Worm (Caenorhabditis elegans): ENCODE data around the gene mlc-3.
A peak's percentile ranks its signal among the peaks of the same experiment; 100 is the strongest.

The mlc-3 gene

ce11 chrIII:5543050-5543449 lies 21.8 kb upstream of the mlc-3 start, which contains the start of gene D1044.6:
D1044.6 (minus strand) TSS chrIII:5543177.
- TF ChIP-seq mdl-1 (tag; optimal IDR thresholded peaks at IDR 0.05) (no peak), nhr-85 (tag) (no peak), skn-1 (tag; optimal IDR thresholded peaks at IDR 0.05) (no peak), pax-3 (tag; optimal IDR thresholded peaks at IDR 0.05) (no peak), aly-2 (tag; optimal IDR thresholded peaks at IDR 0.05) (no peak), lin-35 (GFP tag; optimal IDR thresholded peaks at IDR 0.05) (no peak), nhr-11 (tag; optimal IDR thresholded peaks at IDR 0.05) (no peak), dsc-1 (tag; optimal IDR thresholded peaks at IDR 0.05) (no peak), mab-9 (GFP tag; IDR thresholded peaks at IDR 0.05) (no peak), xbp-1 (tag; optimal IDR thresholded peaks at IDR 0.05) (no peak), ceh-8 (GFP tag; optimal IDR thresholded peaks at IDR 0.05) (no peak), swsn-7 (tag; optimal IDR thresholded peaks at IDR 0.05) (no peak), alr-1 (tag; optimal IDR thresholded peaks at IDR 0.05; ENCODE audit: borderline replicate concordance) (no peak), tlp-1 (tag; optimal IDR thresholded peaks at IDR 0.05) (no peak), ceh-90 (tag; optimal IDR thresholded peaks at IDR 0.05) (no peak), zag-1 (tag; optimal IDR thresholded peaks at IDR 0.05) (no peak)

ce11 chrIII:5543727-5544345 lies 21.0 kb upstream of the mlc-3 start, which contains the start of gene D1044.1:
D1044.1 (plus strand) TSS chrIII:5544295.
- no peak for TF ChIP-seq tbx-2 (tag; optimal IDR thresholded peaks at IDR 0.05)
- no peak for TF ChIP-seq lin-15B (tag; optimal IDR thresholded peaks at IDR 0.05)
- no peak for TF ChIP-seq efl-1 (optimal IDR thresholded peaks at IDR 0.05)
- peak in 1 of 2 experiments; percentile 24 for TF ChIP-seq efl-1 (GFP tag; optimal IDR thresholded peaks at IDR 0.05 in 1 of 2)

ce11 chrIII:5546309-5546708 lies 18.5 kb upstream of the mlc-3 start:
- TF ChIP-seq nhr-12 (tag; optimal IDR thresholded peaks at IDR 0.05) (no peak), fkh-10 (GFP tag; optimal IDR thresholded peaks at IDR 0.05) (no peak), lsy-2 (tag; optimal IDR thresholded peaks at IDR 0.05) (peak in 1 of 2 experiments; percentile 13), snu-23 (GFP tag; optimal IDR thresholded peaks at IDR 0.05) (peak; percentile 25), rnt-1 (tag; optimal IDR thresholded peaks at IDR 0.05) (no peak), isw-1 (GFP tag; IDR thresholded peaks at IDR 0.05) (no peak), ceh-63 (GFP tag; optimal IDR thresholded peaks at IDR 0.05) (no peak), unc-30 (tag; optimal IDR thresholded peaks at IDR 0.05) (no peak), grh-1 (GFP tag; IDR thresholded peaks at IDR 0.05) (no peak), dpl-1 (GFP tag; optimal IDR thresholded peaks at IDR 0.05) (peak in 1 of 3 experiments; percentile 9), fos-1 (tag; optimal IDR thresholded peaks at IDR 0.05) (peak; percentile 30), mef-2 (tag; optimal IDR thresholded peaks at IDR 0.05) (no peak), lin-14 (GFP tag; optimal IDR thresholded peaks at IDR 0.05) (peak; percentile 22), dsc-1 (tag; optimal IDR thresholded peaks at IDR 0.05) (no peak), lir-3 (tag; optimal IDR thresholded peaks at IDR 0.05; ENCODE audit: poor library complexity) (no peak), nhr-20 (tag; optimal IDR thresholded peaks at IDR 0.05) (peak; percentile 42), efl-1 (optimal IDR thresholded peaks at IDR 0.05) (no peak), efl-1 (GFP tag; optimal IDR thresholded peaks at IDR 0.05 in 1 of 2) (peak in 1 of 2 experiments; percentile 1), xbp-1 (tag; optimal IDR thresholded peaks at IDR 0.05) (no peak), jun-1 (tag; optimal IDR thresholded peaks at IDR 0.05) (no peak), mab-9 (GFP tag; IDR thresholded peaks at IDR 0.05) (no peak), snpc-4 (tag; optimal IDR thresholded peaks at IDR 0.05) (no peak), ces-1 (GFP tag; optimal IDR thresholded peaks at IDR 0.05) (no peak), hlh-4 (tag; optimal IDR thresholded peaks at IDR 0.05) (no peak), nhr-237 (tag; optimal IDR thresholded peaks at IDR 0.05) (no peak), swsn-7 (tag; optimal IDR thresholded peaks at IDR 0.05) (no peak), fkh-8 (tag; optimal IDR thresholded peaks at IDR 0.05) (no peak), pax-3 (tag; optimal IDR thresholded peaks at IDR 0.05) (no peak), hpl-2 (GFP tag; optimal IDR thresholded peaks at IDR 0.05) (no peak), skn-1 (tag; optimal IDR thresholded peaks at IDR 0.05) (peak; percentile 29), irx-1 (tag; optimal IDR thresholded peaks at IDR 0.05) (no peak), elt-3 (tag; optimal IDR thresholded peaks at IDR 0.05) (peak in 1 of 6 experiments; percentile 55), ets-5 (GFP tag; IDR thresholded peaks at IDR 0.05) (no peak), nhr-77 (tag; optimal IDR thresholded peaks at IDR 0.05) (no peak), sox-4 (tag; optimal IDR thresholded peaks at IDR 0.05) (no peak), nhr-76 (tag; optimal IDR thresholded peaks at IDR 0.05) (no peak), nhr-90 (tag; optimal IDR thresholded peaks at IDR 0.05; ENCODE audit: poor library complexity) (no peak)

All from whole organism, L1 larva.